Worm (Caenorhabditis elegans): Measurements from ENCODE around the gene btbd-10.
"Not testable (repeated sequence)": the region's sequence is repeated elsewhere in the genome, so short reads cannot be mapped to it uniquely, and the experiment has no call there.

The btbd-10 gene

ce11 chrII:4904778-4905177 is at the start of gene btbd-10:
btbd-10 (plus strand) TSS chrII:4905008.
- TF ChIP-seq sdc-2 (tag; optimal IDR thresholded peaks at IDR 0.05) (no peak), pqm-1 (tag; optimal IDR thresholded peaks at IDR 0.05) (no peak), ceh-31 (tag; optimal IDR thresholded peaks at IDR 0.05) (no peak), pat-9 (tag; optimal IDR thresholded peaks at IDR 0.05) (no peak), ceh-48 (tag; optimal IDR thresholded peaks at IDR 0.05) (no peak), ceh-45 (GFP tag; IDR thresholded peaks at IDR 0.05) (no peak), K09A11.1 (tag; optimal IDR thresholded peaks at IDR 0.05; ENCODE audit: insufficient read depth) (no peak), gmeb-2 (tag; optimal IDR thresholded peaks at IDR 0.05) (no peak), mec-3 (tag; optimal IDR thresholded peaks at IDR 0.05; ENCODE audit: borderline replicate concordance) (no peak), hlh-6 (tag; optimal IDR thresholded peaks at IDR 0.05) (no peak), dve-1 (tag; optimal IDR thresholded peaks at IDR 0.05) (no peak), Y22D7AL.16 (tag; optimal IDR thresholded peaks at IDR 0.05) (no peak), tbx-2 (tag; optimal IDR thresholded peaks at IDR 0.05) (no peak)

DNA sequence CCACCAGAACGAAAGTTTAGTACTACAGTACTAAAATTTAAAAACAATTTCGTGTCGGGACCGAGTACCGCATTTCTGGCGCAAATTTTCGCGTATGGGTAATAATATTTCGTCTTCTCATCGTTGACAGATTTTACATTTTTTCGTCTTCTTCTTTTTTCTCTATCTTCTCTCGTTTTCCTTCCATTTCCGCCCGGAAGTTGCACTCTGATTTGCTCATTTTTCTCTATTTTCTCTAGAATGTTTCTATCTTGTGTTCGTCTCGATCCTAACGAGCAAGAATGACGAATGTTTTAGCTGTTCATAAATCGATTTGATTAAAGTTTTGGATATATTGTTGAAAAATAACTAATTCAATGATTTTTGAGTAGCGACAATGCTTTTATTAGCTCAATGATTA is 49.3 kb upstream of the btbd-10 start:
- TF ChIP-seq unc-42 (tag; optimal IDR thresholded peaks at IDR 0.05) = peak; percentile 22
- no peak for TF ChIP-seq ets-4 (tag; optimal IDR thresholded peaks at IDR 0.05)

ce11 chrII:4856113-4856512 is 48.7 kb upstream of the btbd-10 start:
- TF ChIP-seq fkh-6 (tag; optimal IDR thresholded peaks at IDR 0.05) = no peak
- no peak for TF ChIP-seq C38D4.7 (GFP tag; optimal IDR thresholded peaks at IDR 0.05)
- no peak for TF ChIP-seq rnt-1 (tag; optimal IDR thresholded peaks at IDR 0.05)
- no peak for TF ChIP-seq ttx-3 (tag; optimal IDR thresholded peaks at IDR 0.05)
- TF ChIP-seq nhr-11 (tag; optimal IDR thresholded peaks at IDR 0.05) = no peak
- TF ChIP-seq unc-55 (GFP tag; optimal IDR thresholded peaks at IDR 0.05) = no peak
- TF ChIP-seq pag-3 (tag; optimal IDR thresholded peaks at IDR 0.05; ENCODE audit: borderline replicate concordance) = no peak
- TF ChIP-seq gmeb-2 (tag; optimal IDR thresholded peaks at IDR 0.05) = no peak
- TF ChIP-seq K09A11.1 (tag; optimal IDR thresholded peaks at IDR 0.05; ENCODE audit: insufficient read depth) = no peak
- TF ChIP-seq ceh-31 (tag; optimal IDR thresholded peaks at IDR 0.05) = no peak
- TF ChIP-seq sox-4 (tag; optimal IDR thresholded peaks at IDR 0.05) = no peak
- no peak for TF ChIP-seq lim-6 (tag; optimal IDR thresholded peaks at IDR 0.05)
- TF ChIP-seq ceh-48 (tag; optimal IDR thresholded peaks at IDR 0.05) = no peak
- TF ChIP-seq pha-2 (tag; optimal IDR thresholded peaks at IDR 0.05) = no peak
- TF ChIP-seq unc-86 (tag; optimal IDR thresholded peaks at IDR 0.05) = no peak
- TF ChIP-seq ceh-19 (GFP tag; optimal IDR thresholded peaks at IDR 0.05) = no peak
- no peak for TF ChIP-seq elt-2 (tag; optimal IDR thresholded peaks at IDR 0.05)
- TF ChIP-seq zip-5 (tag; optimal IDR thresholded peaks at IDR 0.05) = no peak

ce11 chrII:4857086-4857485 is 47.7 kb upstream of the btbd-10 start:
- TF ChIP-seq elt-2 (tag; optimal IDR thresholded peaks at IDR 0.05) (peak; percentile 98), gmeb-2 (tag; optimal IDR thresholded peaks at IDR 0.05) (no peak)

DNA sequence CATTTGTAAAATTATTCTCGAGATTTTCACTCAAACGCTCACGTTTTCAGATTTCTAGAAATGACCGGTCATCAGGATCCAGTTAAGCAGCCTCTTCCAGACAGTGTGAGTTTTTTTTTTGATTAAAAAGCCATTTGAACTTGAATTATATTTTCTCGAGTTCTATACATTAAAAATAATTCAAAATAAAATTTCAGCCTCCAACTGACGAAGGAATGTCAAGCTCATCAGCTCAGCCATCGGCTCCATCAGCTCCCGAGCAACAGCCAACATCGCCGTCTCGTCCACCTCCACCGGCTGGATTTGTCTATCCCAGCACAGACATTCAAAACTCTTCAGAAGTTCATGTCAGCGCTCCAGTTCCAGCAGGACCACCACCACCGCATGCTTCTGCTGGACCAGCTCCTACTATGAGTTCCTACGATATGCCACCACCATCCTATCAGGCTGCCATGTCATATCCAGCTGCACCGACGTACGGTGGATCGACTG is 46.9 kb upstream of the btbd-10 start, which contains the start of gene F11G11.5:
Gene F11G11.5, plus strand, starts transcription at position 51 of the 492 bp plus-strand sequence.
- TF ChIP-seq lim-6 (tag; optimal IDR thresholded peaks at IDR 0.05) = no peak

ce11 chrII:4858906-4859411 is 45.8 kb upstream of the btbd-10 start:
- TF ChIP-seq ahr-1 (tag; optimal IDR thresholded peaks at IDR 0.05) = no peak
- TF ChIP-seq ceh-45 (GFP tag; IDR thresholded peaks at IDR 0.05) = no peak

DNA sequence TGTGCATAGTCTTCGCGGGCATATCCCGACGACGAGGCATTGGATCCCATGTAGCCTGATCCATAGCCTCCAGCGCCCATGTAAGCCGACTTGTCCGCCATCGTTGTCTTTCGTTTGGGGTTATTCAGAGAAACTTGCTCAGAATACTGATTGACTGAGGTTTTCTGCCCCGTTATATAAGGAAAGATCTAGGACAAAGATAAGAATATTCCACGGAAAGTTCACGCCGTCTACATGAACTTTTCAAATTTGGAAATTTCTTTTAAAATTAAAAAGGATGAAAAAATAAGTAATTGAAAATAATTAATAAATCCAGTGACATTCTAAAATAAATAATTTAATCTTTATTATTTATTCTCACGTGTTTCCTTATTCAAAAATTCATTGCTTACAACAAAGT is 44.5 kb upstream of the btbd-10 start, which contains the start of the genes nspd-5 and F11G11.4:
Gene nspd-5, minus strand, starts transcription at position 101 of the 400 bp plus-strand sequence.
Gene F11G11.4, plus strand, starts transcription at position 335 of the 400 bp plus-strand sequence.
- TF ChIP-seq unc-42 (tag; optimal IDR thresholded peaks at IDR 0.05); ceh-18 (tag; optimal IDR thresholded peaks at IDR 0.05); unc-3 (GFP tag; conservative IDR thresholded peaks at IDR 0.05); unc-3 (tag; optimal IDR thresholded peaks at IDR 0.05): not testable (repeated sequence)
